Worm (Caenorhabditis elegans) whole organism, L2 larva: ENCODE data around the gene vha-18.

Source experiments
- fos-1 ChIP-seq: fragments of 150-350 bp; optimal IDR thresholded peaks from 2 replicates; lab custom pipeline; 2014; ENCODE audit warnings: missing biosample characterization, missing genetic modification characterization
- lin-11 ChIP-seq: fragments of 150-350 bp; sonication (generic microtip); optimal IDR thresholded peaks from 2 replicates; lab custom pipeline; 2014; ENCODE audit warnings: missing biosample characterization, missing genetic modification characterization, inconsistent platforms, mixed read lengths
- skn-1 ChIP-seq: sonication (generic microtip); optimal IDR thresholded peaks from 2 replicates; lab custom pipeline; 2017; ENCODE audit warnings: missing biosample characterization, missing genetic modification characterization

ce11 chrV:8389307-8389706 lies 24.0 kb downstream of the vha-18 start:
- TF ChIP-seq skn-1 (tag; lab: Kevin White, UChicago) = no peak
- TF ChIP-seq fos-1 = no peak
- TF ChIP-seq lin-11 (tag; lab: Kevin White, UChicago) = no peak
